Worm (Caenorhabditis elegans): ENCODE results near the gene acl-3.

DNA sequence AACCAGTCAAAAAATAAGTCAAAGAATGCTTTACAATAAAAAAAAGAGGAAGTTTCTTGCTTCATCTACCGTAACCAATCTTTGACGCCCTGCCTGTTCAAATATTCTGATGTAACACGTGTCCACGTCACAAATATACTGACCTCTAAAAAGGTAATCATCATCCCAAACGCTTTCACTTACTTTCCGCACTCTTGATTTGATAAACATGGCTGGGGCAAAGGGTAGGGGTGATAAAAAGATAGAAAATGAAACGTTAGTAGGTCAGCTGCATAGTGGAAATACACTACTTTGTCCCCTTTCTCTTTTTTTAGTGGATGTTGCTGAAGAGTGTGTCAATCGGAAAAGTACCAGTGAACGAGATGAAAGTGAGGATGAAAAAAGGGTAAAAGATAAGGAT lies 48.3 kb upstream of the acl-3 start:
- TF ChIP-seq lsy-2 (tag; optimal IDR thresholded peaks at IDR 0.05) (no peak), blmp-1 (tag; optimal IDR thresholded peaks at IDR 0.05; ENCODE audit: insufficient read depth) (peak; percentile 93), ztf-4 (tag; optimal IDR thresholded peaks at IDR 0.05) (no peak), skn-1 (tag; optimal IDR thresholded peaks at IDR 0.05) (no peak), ceh-82 (tag; optimal IDR thresholded peaks at IDR 0.05) (no peak), ztf-11 (tag; optimal IDR thresholded peaks at IDR 0.05) (no peak), zag-1 (tag; optimal IDR thresholded peaks at IDR 0.05) (no peak)

All from whole organism, L2 larva.